Fruit fly (Drosophila melanogaster): ENCODE measurements around the gene cv-d.
A peak's percentile ranks its signal among the peaks of the same experiment; 100 is the strongest.

cv-d gene

dm6 chr3R:15816276-15816675 lies 37.1 kb downstream of the cv-d start (continued):
- no peak for TF ChIP-seq CG3032 (tag; optimal IDR thresholded peaks at IDR 0.05)
- no peak for TF ChIP-seq Blimp-1 (GFP tag; optimal IDR thresholded peaks at IDR 0.05)
- peak; percentile 24 for TF ChIP-seq Smox (GFP tag; optimal IDR thresholded peaks at IDR 0.05)
- TF ChIP-seq CG6163 (GFP tag; IDR thresholded peaks at IDR 0.05) = peak; percentile 73
- TF ChIP-seq dsx (GFP tag; optimal IDR thresholded peaks at IDR 0.05; ENCODE audit: poor library complexity, severe bottlenecking) = no peak
- TF ChIP-seq Eip93F (GFP tag; optimal IDR thresholded peaks at IDR 0.05) = no peak
- no peak for TF ChIP-seq CG11902 (GFP tag; optimal IDR thresholded peaks at IDR 0.05)
- peak; percentile 31 for TF ChIP-seq Met (GFP tag; optimal IDR thresholded peaks at IDR 0.05)
- TF ChIP-seq fkh (GFP tag; optimal IDR thresholded peaks at IDR 0.05) = no peak
- peak; percentile 36; the same call in 1 of the 3 replicates for TF ChIP-seq CG8119 (GFP tag; IDR thresholded peaks at IDR 0.05)
- peak; percentile 47 for TF ChIP-seq CG10631 (GFP tag; optimal IDR thresholded peaks at IDR 0.05)
- peak; percentile 29 for TF ChIP-seq CG6792 (GFP tag; optimal IDR thresholded peaks at IDR 0.05)
- TF ChIP-seq achi (GFP tag; optimal IDR thresholded peaks at IDR 0.05) = peak; percentile 43
- TF ChIP-seq lz (GFP tag; optimal IDR thresholded peaks at IDR 0.05) = peak; percentile 27
- peak; percentile 30 for TF ChIP-seq acj6 (GFP tag; optimal IDR thresholded peaks at IDR 0.05)
- peak; percentile 47 for TF ChIP-seq OdsH (GFP tag; optimal IDR thresholded peaks at IDR 0.05)
- TF ChIP-seq fd59A (GFP tag; optimal IDR thresholded peaks at IDR 0.05) = no peak
- TF ChIP-seq CG34406 (GFP tag; optimal IDR thresholded peaks at IDR 0.05) = no peak
- TF ChIP-seq CG15336 (GFP tag; IDR thresholded peaks at IDR 0.05) = peak; percentile 44
- TF ChIP-seq fd85E (GFP tag; optimal IDR thresholded peaks at IDR 0.05) = no peak
- no peak for TF ChIP-seq CG8632 (GFP tag; optimal IDR thresholded peaks at IDR 0.05)
- TF ChIP-seq CG6276 (GFP tag; optimal IDR thresholded peaks at IDR 0.05) = no peak
- TF ChIP-seq Ets21C (GFP tag; optimal IDR thresholded peaks at IDR 0.05) = peak; percentile 4
- peak; percentile 39 for TF ChIP-seq Eip75B (GFP tag; optimal IDR thresholded peaks at IDR 0.05)
- TF ChIP-seq net (GFP tag; optimal IDR thresholded peaks at IDR 0.05) = peak; percentile 26
- TF ChIP-seq Sox14 (GFP tag; optimal IDR thresholded peaks at IDR 0.05) = no peak
- no peak for TF ChIP-seq CG3919 (GFP tag; optimal IDR thresholded peaks at IDR 0.05)
- TF ChIP-seq CG31627 (GFP tag; optimal IDR thresholded peaks at IDR 0.05) = peak; percentile 46
- TF ChIP-seq Eip78C (GFP tag) = peak; percentile 55
- no peak for TF ChIP-seq CG9139 (GFP tag; optimal IDR thresholded peaks at IDR 0.05)
- no peak for TF ChIP-seq Lpt (GFP tag; optimal IDR thresholded peaks at IDR 0.05)
- peak; percentile 52 for TF ChIP-seq esn (GFP tag; optimal IDR thresholded peaks at IDR 0.05)
- TF ChIP-seq Gug (GFP tag; IDR thresholded peaks at IDR 0.05) = peak; percentile 49
- no peak for TF ChIP-seq salr (GFP tag; optimal IDR thresholded peaks at IDR 0.05)
- no peak for TF ChIP-seq vri (GFP tag; optimal IDR thresholded peaks at IDR 0.05)
- TF ChIP-seq topi (GFP tag; optimal IDR thresholded peaks at IDR 0.05) = peak; percentile 26

- no peak for TF ChIP-seq CG31627 (GFP tag; optimal IDR thresholded peaks at IDR 0.05)
- TF ChIP-seq CG3032 (tag; optimal IDR thresholded peaks at IDR 0.05) = no peak
- TF ChIP-seq CG8632 (GFP tag; optimal IDR thresholded peaks at IDR 0.05) = no peak
- TF ChIP-seq fd85E (GFP tag; optimal IDR thresholded peaks at IDR 0.05) = no peak
- TF ChIP-seq vri (GFP tag; optimal IDR thresholded peaks at IDR 0.05) = no peak
- TF ChIP-seq Hr38 (GFP tag; optimal IDR thresholded peaks at IDR 0.05) = no peak
- TF ChIP-seq CG6163 (GFP tag; IDR thresholded peaks at IDR 0.05) = no peak
- no peak for TF ChIP-seq Ets21C (GFP tag; optimal IDR thresholded peaks at IDR 0.05)
Observed at dm6 chr3R:15814150-15814549, 39.2 kb downstream of the cv-d start.

- TF ChIP-seq Hr38 (GFP tag; optimal IDR thresholded peaks at IDR 0.05) (no peak), Hr4 (GFP tag; optimal IDR thresholded peaks at IDR 0.05) (no peak), Eip78C (GFP tag) (peak; percentile 30), CG3919 (GFP tag; optimal IDR thresholded peaks at IDR 0.05) (peak; percentile 17), Sox102F (GFP tag; optimal IDR thresholded peaks at IDR 0.05) (peak; percentile 3), ss (GFP tag; optimal IDR thresholded peaks at IDR 0.05) (peak in 1 of 2 experiments; percentile 46), eg (GFP tag; IDR thresholded peaks at IDR 0.05) (peak; percentile 12; the same call in 1 of the 3 replicates)
Observed at dm6 chr3R:15810369-15810768, 43.0 kb downstream of the cv-d start.
